Fruit fly (Drosophila melanogaster): Measurements from ENCODE around the gene CG42717.

CG42717 gene

DNA sequence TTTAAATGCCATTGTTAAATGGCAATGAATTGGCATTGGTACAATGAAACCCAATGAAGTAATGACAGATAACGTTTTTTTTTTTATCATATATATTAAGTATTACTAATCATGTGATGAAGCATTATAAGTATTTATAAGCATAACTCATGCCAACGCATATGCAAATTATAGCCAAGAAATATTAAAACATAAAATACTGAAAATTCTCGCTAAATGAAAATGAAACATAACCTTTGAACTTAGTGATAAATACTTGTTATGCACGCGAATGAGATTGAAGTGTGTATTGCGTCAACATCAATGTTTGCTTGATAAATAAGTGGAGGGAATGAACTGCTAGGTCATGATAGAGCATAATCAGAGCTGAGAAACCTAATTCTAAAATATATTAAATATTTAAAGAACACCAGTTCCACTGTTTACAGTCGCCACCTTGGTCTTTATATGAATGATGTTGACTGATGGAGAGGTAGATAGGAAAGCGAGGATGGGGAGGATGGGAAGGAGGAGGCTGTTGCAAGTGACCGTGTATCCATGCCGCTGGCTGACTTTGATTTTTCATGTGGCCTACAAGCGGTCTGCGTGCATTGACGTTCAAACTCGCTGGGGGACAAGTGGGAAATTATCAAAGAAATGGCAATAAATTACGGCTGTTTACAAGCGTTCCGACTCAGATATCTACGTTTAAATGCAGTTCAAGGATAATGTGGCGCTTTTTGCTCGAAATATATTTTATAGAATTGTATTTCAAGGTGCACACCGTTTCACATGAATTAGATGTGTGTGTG lies 23.3 kb upstream of the CG42717 start (continued):
- TF ChIP-seq CG7786 (GFP tag; optimal IDR thresholded peaks at IDR 0.05) = no peak
- no peak for TF ChIP-seq CG17802 (tag; optimal IDR thresholded peaks at IDR 0.05)
- TF ChIP-seq Dek (tag; optimal IDR thresholded peaks at IDR 0.05) = no peak
- TF ChIP-seq eve (GFP tag; optimal IDR thresholded peaks at IDR 0.05) = no peak
- TF ChIP-seq CG3847 (GFP tag; IDR thresholded peaks at IDR 0.05) = no peak
- TF ChIP-seq Neu2 (GFP tag; optimal IDR thresholded peaks at IDR 0.05; ENCODE audit: borderline replicate concordance) = no peak
- TF ChIP-seq CG4854 (GFP tag; optimal IDR thresholded peaks at IDR 0.05) = no peak
- TF ChIP-seq Drgx (GFP tag; IDR thresholded peaks at IDR 0.05) = no peak
- no peak for TF ChIP-seq sug (tag; optimal IDR thresholded peaks at IDR 0.05)
- TF ChIP-seq lola (GFP tag; optimal IDR thresholded peaks at IDR 0.05) = peak in 1 of 3 experiments; percentile 24
- no peak for TF ChIP-seq CG4707 (GFP tag; optimal IDR thresholded peaks at IDR 0.05)
- no peak for TF ChIP-seq salm (tag; optimal IDR thresholded peaks at IDR 0.05)
- no peak for TF ChIP-seq br (optimal IDR thresholded peaks at IDR 0.05)
- peak; percentile 40 for TF ChIP-seq CG33557 (GFP tag; optimal IDR thresholded peaks at IDR 0.05)
- peak in 1 of 2 experiments; percentile 56 for TF ChIP-seq bsh (GFP tag; optimal IDR thresholded peaks at IDR 0.05)
- TF ChIP-seq caup (GFP tag; optimal IDR thresholded peaks at IDR 0.05; ENCODE audit: severe bottlenecking) = no peak
- no peak for TF ChIP-seq row (GFP tag; IDR thresholded peaks at IDR 0.05)
- TF ChIP-seq Xrp1 (GFP tag; IDR thresholded peaks at IDR 0.05) = peak; percentile 67
- TF ChIP-seq CG1832 (GFP tag; optimal IDR thresholded peaks at IDR 0.05) = no peak
- peak; percentile 48 for TF ChIP-seq CG8359 (GFP tag; optimal IDR thresholded peaks at IDR 0.05; ENCODE audit: borderline replicate concordance)
- peak; percentile 58 for TF ChIP-seq CG2202 (tag; optimal IDR thresholded peaks at IDR 0.05)
- TF ChIP-seq usp (GFP tag; optimal IDR thresholded peaks at IDR 0.05) = no peak
- TF ChIP-seq CG10431 (GFP tag; optimal IDR thresholded peaks at IDR 0.05) = no peak
- TF ChIP-seq CG2199 (GFP tag; IDR thresholded peaks at IDR 0.05) = no peak
- no peak for TF ChIP-seq Camta (GFP tag; optimal IDR thresholded peaks at IDR 0.05)
- TF ChIP-seq jigr1 (GFP tag; IDR thresholded peaks at IDR 0.05) = no peak
- TF ChIP-seq zfh1 (GFP tag; IDR thresholded peaks at IDR 0.05) = peak; percentile 40; the same call in 1 of the 3 replicates
- no peak for TF ChIP-seq grn (GFP tag; optimal IDR thresholded peaks at IDR 0.05)
- no peak for TF ChIP-seq CG15011 (GFP tag; optimal IDR thresholded peaks at IDR 0.05)
- TF ChIP-seq mld (GFP tag; IDR thresholded peaks at IDR 0.05; ENCODE audit: partially characterized antibody) = no peak
- TF ChIP-seq kah (GFP tag; optimal IDR thresholded peaks at IDR 0.05) = no peak
- no peak for TF ChIP-seq CG10565 (GFP tag; optimal IDR thresholded peaks at IDR 0.05)
- TF ChIP-seq gem (tag; optimal IDR thresholded peaks at IDR 0.05) = peak; percentile 50
- TF ChIP-seq Ptx1 (GFP tag; IDR thresholded peaks at IDR 0.05) = no peak
- TF ChIP-seq CG6813 (GFP tag; optimal IDR thresholded peaks at IDR 0.05) = peak; percentile 61
- no peak for TF ChIP-seq sr (GFP tag; IDR thresholded peaks at IDR 0.05)
- no peak for TF ChIP-seq gro (GFP tag; optimal IDR thresholded peaks at IDR 0.05)
- no peak for TF ChIP-seq CG30431 (GFP tag; optimal IDR thresholded peaks at IDR 0.05)
- no peak for TF ChIP-seq CG16813 (GFP tag; IDR thresholded peaks at IDR 0.05; ENCODE audit: partially characterized antibody)
- no peak for TF ChIP-seq odd (GFP tag; optimal IDR thresholded peaks at IDR 0.05)
- TF ChIP-seq exex (tag; optimal IDR thresholded peaks at IDR 0.05) = no peak
- peak; percentile 51 for TF ChIP-seq Spps (tag; optimal IDR thresholded peaks at IDR 0.05)
- TF ChIP-seq CG3163 (GFP tag; optimal IDR thresholded peaks at IDR 0.05) = no peak
- TF ChIP-seq gsb (GFP tag; IDR thresholded peaks at IDR 0.05) = no peak
- no peak for TF ChIP-seq CG32532 (GFP tag; IDR thresholded peaks at IDR 0.05)
- TF ChIP-seq dimm (GFP tag; IDR thresholded peaks at IDR 0.05) = no peak
- TF ChIP-seq sima (GFP tag; optimal IDR thresholded peaks at IDR 0.05) = no peak
- peak; percentile 9 for TF ChIP-seq trem (tag; optimal IDR thresholded peaks at IDR 0.05)
- TF ChIP-seq nerfin-1 (tag; optimal IDR thresholded peaks at IDR 0.05) = no peak
- TF ChIP-seq CG8944 (GFP tag; optimal IDR thresholded peaks at IDR 0.05) = no peak

Measured in whole organism, embryonic.